Worm (Caenorhabditis elegans) whole organism, L2 larva: ENCODE results near the gene ptc-1.

Experiments
- C34F6.9 ChIP-seq: fragments of 150-350 bp; optimal IDR thresholded peaks from 2 replicates; lab custom pipeline; 2014; ENCODE audit warnings: missing biosample characterization, missing genetic modification characterization
- F13H6.1 ChIP-seq: sonication (generic microtip); optimal IDR thresholded peaks from 2 replicates; lab custom pipeline; 2016; ENCODE audit warnings: missing genetic modification characterization, missing compliant biosample characterization
- aly-2 ChIP-seq: fragments of 150-350 bp; optimal IDR thresholded peaks from 2 replicates; lab custom pipeline; 2014; ENCODE audit warnings: missing biosample characterization, missing genetic modification characterization
- blmp-1 ChIP-seq: sonication (generic microtip); optimal IDR thresholded peaks from 2 replicates; lab custom pipeline; 2017; ENCODE audit warnings: missing genetic modification characterization, mild to moderate bottlenecking, missing compliant biosample characterization, antibody characterized with exemption, moderate library complexity; ENCODE audit not compliant: insufficient read depth
- ceh-82 ChIP-seq: fragments of 150-350 bp; optimal IDR thresholded peaks from 2 replicates; lab custom pipeline; 2014; ENCODE audit warnings: missing biosample characterization, missing genetic modification characterization
- egl-27 ChIP-seq: sonication (generic microtip); optimal IDR thresholded peaks from 3 replicates; lab custom pipeline; 2017; ENCODE audit warnings: missing biosample characterization, missing genetic modification reagents, missing genetic modification characterization
- lin-39 ChIP-seq: fragments of 150-350 bp; optimal IDR thresholded peaks from 2 replicates; lab custom pipeline; 2014; ENCODE audit warnings: missing biosample characterization, missing genetic modification reagents, missing genetic modification characterization
- nhr-23 ChIP-seq: fragments of 150-350 bp; optimal IDR thresholded peaks from 2 replicates; lab custom pipeline; 2014; ENCODE audit warnings: missing biosample characterization, missing genetic modification reagents, missing genetic modification characterization
- nhr-237 ChIP-seq: fragments of 150-350 bp; optimal IDR thresholded peaks from 2 replicates; lab custom pipeline; 2014; ENCODE audit warnings: missing biosample characterization, missing genetic modification characterization
- snpc-4 ChIP-seq: fragments of 150-350 bp; optimal IDR thresholded peaks from 2 replicates; lab custom pipeline; 2014; ENCODE audit warnings: missing biosample characterization, missing genetic modification characterization
- unc-39 ChIP-seq: fragments of 150-350 bp; optimal IDR thresholded peaks from 2 replicates; lab custom pipeline; 2014; ENCODE audit warnings: missing biosample characterization, missing genetic modification characterization
- unc-62 ChIP-seq: fragments of 150-350 bp; optimal IDR thresholded peaks from 2 replicates; lab custom pipeline; 2014; ENCODE audit warnings: missing biosample characterization, missing genetic modification reagents, missing genetic modification characterization
- zag-1 ChIP-seq: fragments of 150-350 bp; optimal IDR thresholded peaks from 2 replicates; lab custom pipeline; 2014; ENCODE audit warnings: missing biosample characterization, missing genetic modification characterization
- ztf-11 ChIP-seq: sonication (generic microtip); optimal IDR thresholded peaks from 2 replicates; lab custom pipeline; 2017; ENCODE audit warnings: missing biosample characterization, missing genetic modification characterization

DNA sequence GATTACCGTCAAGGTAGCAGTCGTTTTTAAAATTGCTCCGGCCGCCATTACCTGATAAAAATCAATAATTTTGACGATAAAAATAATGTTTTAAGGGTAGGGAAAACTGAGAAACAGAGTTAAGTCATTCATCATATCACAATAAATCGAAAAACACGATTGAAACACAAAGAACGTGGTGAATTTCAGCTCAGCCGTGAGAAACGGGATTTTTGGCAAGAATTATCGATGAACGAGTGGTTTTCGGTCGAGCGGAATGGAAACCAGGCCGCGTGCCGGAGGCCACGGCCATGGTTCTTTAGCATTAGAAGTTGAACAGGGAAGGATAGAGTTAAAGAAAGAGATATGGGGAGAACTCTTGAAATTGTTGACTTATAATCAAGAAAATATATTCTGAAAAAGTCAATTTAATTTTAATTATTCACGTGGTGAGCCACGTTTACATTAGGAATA lies 13.7 kb upstream of the ptc-1 start, which contains the start of the genes vha-4 and T01H3.5:
- TF ChIP-seq unc-62 (GFP tag; lab: Kevin White, UChicago) (no peak), F13H6.1 (tag; lab: Kevin White, UChicago) (no peak), lin-39 (tag; lab: Kevin White, UChicago) (no peak), aly-2 (tag; lab: Kevin White, UChicago) (no peak), snpc-4 (tag; lab: Kevin White, UChicago) (no peak), blmp-1 (tag; lab: Kevin White, UChicago) (no peak), nhr-23 (tag; lab: Kevin White, UChicago) (no peak), nhr-237 (tag; lab: Kevin White, UChicago) (no peak), ztf-11 (tag; lab: Kevin White, UChicago) (no peak), unc-39 (tag; lab: Kevin White, UChicago) (no peak), egl-27 (no peak), C34F6.9 (tag; lab: Kevin White, UChicago) (no peak), ceh-82 (tag; lab: Kevin White, UChicago) (no peak), zag-1 (tag; lab: Kevin White, UChicago) (no peak)
